Fruit fly (Drosophila melanogaster): ENCODE measurements around the gene CG14034.

DNA sequence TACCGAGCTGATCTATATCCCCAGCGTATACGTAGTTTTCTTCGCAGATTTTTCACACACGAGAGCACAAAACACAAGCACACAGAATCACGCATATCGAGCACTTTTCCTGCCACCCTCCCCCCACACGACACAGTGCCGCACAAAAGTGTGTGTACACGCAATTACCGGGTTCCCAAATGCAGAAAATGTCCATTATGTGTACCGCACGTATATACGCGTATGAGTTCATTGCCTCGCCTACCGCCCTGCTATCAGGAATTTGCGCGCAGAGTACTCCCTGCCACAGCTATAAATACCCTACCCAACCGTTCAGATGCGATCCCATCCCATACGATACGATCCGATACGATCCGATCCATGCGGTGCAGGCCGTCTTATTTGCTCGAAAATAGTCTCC is 29.8 kb downstream of the CG14034 start:
- TF ChIP-seq psq (optimal IDR thresholded peaks at IDR 0.05) (no peak), h (optimal IDR thresholded peaks at IDR 0.05) (no peak)

Data from Kc167 (cell line).